Fruit fly (Drosophila melanogaster) whole organism, pupa: ENCODE data around the gene pad.

ENCODE experiments used
- CG13204 ChIP-seq: fragments of 200-800 bp; sonication (Bioruptor generic); optimal IDR thresholded peaks from 2 replicates; lab custom pipeline; 2018; ENCODE audit warnings: missing biosample characterization, mild to moderate bottlenecking, missing genetic modification characterization, moderate library complexity
- CG15710 ChIP-seq: fragments of 200-800 bp; sonication (Bioruptor generic); optimal IDR thresholded peaks from 2 replicates; lab custom pipeline; 2018; ENCODE audit warnings: missing biosample characterization, mild to moderate bottlenecking, missing genetic modification characterization, moderate library complexity
- CG34367 ChIP-seq: fragments of 200-800 bp; sonication (Bioruptor generic); optimal IDR thresholded peaks from 2 replicates; lab custom pipeline; 2018; ENCODE audit warnings: missing biosample characterization, mild to moderate bottlenecking, missing genetic modification characterization
- CG4496 ChIP-seq: fragments of 200-800 bp; sonication (Bioruptor generic); IDR thresholded peaks from 3 replicates; pipeline ENCODE4 v1.3.6; 2022; ENCODE audit warnings: missing biosample characterization, missing genetic modification characterization
- CG8301 ChIP-seq: fragments of 200-800 bp; sonication (Bioruptor generic); optimal IDR thresholded peaks from 2 replicates; lab custom pipeline; 2018; ENCODE audit warnings: missing biosample characterization, mild to moderate bottlenecking, missing genetic modification characterization
- CG9948 ChIP-seq: fragments of 200-800 bp; sonication (Bioruptor generic); optimal IDR thresholded peaks from 2 replicates; lab custom pipeline; 2018; ENCODE audit warnings: missing biosample characterization, mild to moderate bottlenecking, missing genetic modification characterization, moderate library complexity
- D1 ChIP-seq: fragments of 200-800 bp; sonication (Bioruptor generic); optimal IDR thresholded peaks from 2 replicates; lab custom pipeline; 2018; ENCODE audit warnings: missing biosample characterization, mild to moderate bottlenecking, missing genetic modification characterization, moderate library complexity
- EcR ChIP-seq: fragments of 200-800 bp; sonication (Bioruptor generic); optimal IDR thresholded peaks from 3 replicates; lab custom pipeline; 2019; ENCODE audit warnings: missing biosample characterization, missing genetic modification characterization, mild to moderate bottlenecking, moderate library complexity, missing genetic modification reagents
- Pif1B ChIP-seq: fragments of 200-800 bp; sonication (Bioruptor generic); optimal IDR thresholded peaks from 3 replicates; lab custom pipeline; 2016; ENCODE audit warnings: missing biosample characterization, missing genetic modification characterization
- Snoo ChIP-seq: fragments of 200-800 bp; sonication (Bioruptor generic); optimal IDR thresholded peaks from 3 replicates; lab custom pipeline; 2017; ENCODE audit warnings: missing biosample characterization, mild to moderate bottlenecking, missing genetic modification characterization, inconsistent platforms

dm6 chr3R:16335438-16336073 lies 6.6 kb upstream of the pad start:
- no peak for TF ChIP-seq CG8301 (tag; lab: Kevin White, UChicago)
- no peak for TF ChIP-seq CG34367
- TF ChIP-seq CG15710, result no peak
- TF ChIP-seq EcR (GFP tag; lab: Kevin White, UChicago), result no peak
- TF ChIP-seq D1 (tag; lab: Kevin White, UChicago), result no peak
- TF ChIP-seq Pif1B (GFP tag; lab: Kevin White, UChicago), result no peak
- no peak for TF ChIP-seq CG4496
- no peak for TF ChIP-seq CG9948
- TF ChIP-seq CG13204 (GFP tag; lab: Kevin White, UChicago), result no peak
- TF ChIP-seq Snoo (tag; lab: Kevin White, UChicago), result no peak
